Fruit fly (Drosophila melanogaster) whole organism, wandering third instar larva: ENCODE data around the gene Aplip1.
A peak's percentile ranks its signal among the peaks of the same experiment; 100 is the strongest.

Experiments
- Abd-B ChIP-seq: fragments of >200 bp; optimal IDR thresholded peaks from 2 replicates; lab custom pipeline; 2017; ENCODE audit warnings: missing biosample characterization, missing genetic modification characterization
- CG32264 ChIP-seq: fragments of 200-800 bp; sonication (Bioruptor generic); optimal IDR thresholded peaks from 2 replicates; lab custom pipeline; 2016; ENCODE audit warnings: missing biosample characterization, missing genetic modification characterization
- CG9705 ChIP-seq: fragments of 200-800 bp; sonication (Bioruptor generic); optimal IDR thresholded peaks from 2 replicates; lab custom pipeline; 2018; ENCODE audit warnings: missing biosample characterization, mild to moderate bottlenecking, missing genetic modification characterization
- CrebA ChIP-seq: fragments of 200-800 bp; sonication (Bioruptor generic); optimal IDR thresholded peaks from 2 replicates; lab custom pipeline; 2016; ENCODE audit warnings: missing biosample characterization, mild to moderate bottlenecking, missing genetic modification characterization, borderline replicate concordance
- Dif ChIP-seq: fragments of 200-275, 200-300 bp; sonication (Bioruptor generic); optimal IDR thresholded peaks from 2 replicates; lab custom pipeline; 2018; ENCODE audit warnings: missing biosample characterization, missing genetic modification characterization; ENCODE audit not compliant: partially characterized antibody
- GATAd ChIP-seq: sonication (Bioruptor generic); optimal IDR thresholded peaks from 2 replicates; lab custom pipeline; 2016; ENCODE audit warnings: missing biosample characterization, missing genetic modification characterization
- HLH106 ChIP-seq: fragments of 200-800 bp; optimal IDR thresholded peaks from 3 replicates; lab custom pipeline; 2019; ENCODE audit warnings: missing biosample characterization, mild to moderate bottlenecking, missing genetic modification characterization, moderate library complexity
- Hnf4 ChIP-seq: fragments of 200-800 bp; sonication (Bioruptor generic); optimal IDR thresholded peaks from 2 replicates; lab custom pipeline; 2016; ENCODE audit warnings: missing biosample characterization, mild to moderate bottlenecking, missing genetic modification characterization
- Hr78 ChIP-seq: fragments of >200 bp; optimal IDR thresholded peaks from 2 replicates; lab custom pipeline; 2017; ENCODE audit warnings: missing biosample characterization, missing genetic modification characterization
- Hr83 ChIP-seq: fragments of 200-300 bp; sonication (Bioruptor generic); optimal IDR thresholded peaks from 2 replicates; lab custom pipeline; 2016; ENCODE audit warnings: missing biosample characterization, mild to moderate bottlenecking, missing genetic modification characterization, moderate library complexity; ENCODE audit not compliant: poor library complexity, severe bottlenecking
- Jra ChIP-seq: sonication (Bioruptor generic); optimal IDR thresholded peaks from 2 replicates; lab custom pipeline; 2016; ENCODE audit warnings: missing biosample characterization, missing genetic modification characterization
- Myc ChIP-seq: fragments of >200 bp; optimal IDR thresholded peaks from 2 replicates; lab custom pipeline; 2017
- N ChIP-seq: fragments of >200 bp; optimal IDR thresholded peaks from 2 replicates; lab custom pipeline; 2018; ENCODE audit warnings: missing biosample characterization, missing external identifiers, missing genetic modification characterization
- OdsH ChIP-seq: fragments of 200-800 bp; sonication (Bioruptor generic); optimal IDR thresholded peaks from 2 replicates; lab custom pipeline; 2016; ENCODE audit warnings: missing biosample characterization, mild to moderate bottlenecking, missing genetic modification characterization
- Rel ChIP-seq, 2 experiments: fragments of 200-800 bp; sonication (Bioruptor generic) in 1 of 2; optimal IDR thresholded peaks; 2 replicates in 1 of 2; 3 replicates in 1 of 2; lab custom pipeline; 2016 to 2019; ENCODE audit warnings: mild to moderate bottlenecking in 2 of 2, missing biosample characterization in 2 of 2, missing genetic modification characterization in 2 of 2, moderate library complexity in 1 of 2
- Sp1 ChIP-seq: fragments of 200-800 bp; sonication (Bioruptor generic); optimal IDR thresholded peaks from 3 replicates; lab custom pipeline; 2019; ENCODE audit warnings: missing biosample characterization, mild to moderate bottlenecking, missing genetic modification characterization, moderate library complexity
- Vsx2 ChIP-seq: fragments of 200-300, 225-300 bp; sonication (Bioruptor generic); optimal IDR thresholded peaks from 2 replicates; lab custom pipeline; 2018; ENCODE audit warnings: missing biosample characterization, missing genetic modification characterization; ENCODE audit not compliant: partially characterized antibody
- br ChIP-seq: fragments of 200-800 bp; sonication (Bioruptor generic); optimal IDR thresholded peaks from 2 replicates; lab custom pipeline; 2016; ENCODE audit warnings: missing biosample characterization, missing genetic modification characterization
- brk ChIP-seq: fragments of 200-800 bp; sonication (Bioruptor generic); optimal IDR thresholded peaks from 2 replicates; lab custom pipeline; 2016; ENCODE audit warnings: missing biosample characterization, mild to moderate bottlenecking, missing genetic modification characterization
- dl ChIP-seq, 2 experiments: fragments of 175-275, 200-275 bp in 1 of 2; fragments of 200-275 bp in 1 of 2; sonication (Bioruptor generic); optimal IDR thresholded peaks; lab custom pipeline; 2018; ENCODE audit warnings: mild to moderate bottlenecking in 2 of 2, missing biosample characterization in 2 of 2, missing genetic modification characterization in 2 of 2, moderate library complexity in 2 of 2; ENCODE audit not compliant: partially characterized antibody in 2 of 2, insufficient read depth in 1 of 2
- dmrt93B ChIP-seq: fragments of 200-800 bp; sonication (Bioruptor generic); optimal IDR thresholded peaks from 2 replicates; lab custom pipeline; 2018; ENCODE audit warnings: missing biosample characterization, mild to moderate bottlenecking, missing genetic modification characterization
- dsf ChIP-seq: sonication (Bioruptor generic); optimal IDR thresholded peaks from 2 replicates; lab custom pipeline; 2016; ENCODE audit warnings: missing biosample characterization, missing genetic modification characterization, borderline replicate concordance
- ey ChIP-seq: fragments of 200-800 bp; sonication (Bioruptor generic); optimal IDR thresholded peaks from 2 replicates; lab custom pipeline; 2016; ENCODE audit warnings: missing biosample characterization, missing genetic modification characterization
- foxo ChIP-seq, 2 experiments: fragments of 200-800 bp; sonication (Bioruptor generic); optimal IDR thresholded peaks; 2 replicates in 1 of 2; 3 replicates in 1 of 2; lab custom pipeline; 2016 to 2017; ENCODE audit warnings: missing biosample characterization in 2 of 2, missing genetic modification characterization in 2 of 2
- fru ChIP-seq: fragments of 200-800 bp; sonication (Bioruptor generic); optimal IDR thresholded peaks from 3 replicates; lab custom pipeline; 2016; ENCODE audit warnings: missing biosample characterization, mild to moderate bottlenecking, missing genetic modification characterization
- h ChIP-seq: fragments of 200-800 bp; sonication (Bioruptor generic); optimal IDR thresholded peaks from 3 replicates; lab custom pipeline; 2016; ENCODE audit warnings: missing biosample characterization, mild to moderate bottlenecking, missing genetic modification characterization
- lola ChIP-seq: fragments of >200 bp; optimal IDR thresholded peaks from 2 replicates; lab custom pipeline; 2017; ENCODE audit warnings: missing biosample characterization, missing genetic modification characterization
- pan ChIP-seq: fragments of >200 bp; optimal IDR thresholded peaks from 2 replicates; lab custom pipeline; 2017
- psq ChIP-seq: fragments of 200-800 bp; sonication (Bioruptor generic); optimal IDR thresholded peaks from 3 replicates; lab custom pipeline; 2017; ENCODE audit warnings: missing biosample characterization, mild to moderate bottlenecking, missing genetic modification characterization, moderate library complexity
- rgr ChIP-seq: fragments of 200-800 bp; sonication (Bioruptor generic); optimal IDR thresholded peaks from 3 replicates; lab custom pipeline; 2016; ENCODE audit warnings: missing biosample characterization, mild to moderate bottlenecking, missing genetic modification characterization
- sage ChIP-seq: fragments of 200-800 bp; sonication (Bioruptor generic); optimal IDR thresholded peaks from 2 replicates; lab custom pipeline; 2016; ENCODE audit warnings: missing biosample characterization, mild to moderate bottlenecking, missing genetic modification characterization
- sv ChIP-seq: fragments of 200-800 bp; sonication (Bioruptor generic); optimal IDR thresholded peaks from 3 replicates; lab custom pipeline; 2016; ENCODE audit warnings: missing biosample characterization, missing genetic modification characterization
- tai ChIP-seq: sonication (Bioruptor generic); optimal IDR thresholded peaks from 2 replicates; lab custom pipeline; 2016; ENCODE audit warnings: missing biosample characterization, missing genetic modification characterization
- usp ChIP-seq: fragments of >200 bp; optimal IDR thresholded peaks from 2 replicates; lab custom pipeline; 2017; ENCODE audit warnings: missing biosample characterization, missing genetic modification characterization
- woc ChIP-seq: sonication (Bioruptor generic); optimal IDR thresholded peaks from 2 replicates; lab custom pipeline; 2016; ENCODE audit warnings: missing biosample characterization, mild to moderate bottlenecking, missing genetic modification characterization

The Aplip1 gene

dm6 chr3L:1165808-1166207 lies 30.3 kb upstream of the Aplip1 start:
- TF ChIP-seq CG32264 (GFP tag; lab: Kevin White, UChicago) (no peak), sv (GFP tag; lab: Kevin White, UChicago) (no peak), fru (no peak), HLH106 (tag; lab: Kevin White, UChicago) (no peak), Hnf4 (GFP tag; lab: Kevin White, UChicago) (no peak), Myc (no peak), CG9705 (GFP tag; lab: Kevin White, UChicago) (no peak), Sp1 (GFP tag; lab: Kevin White, UChicago) (no peak), N (no peak), rgr (no peak), usp (GFP tag; lab: Kevin White, UChicago) (no peak), Vsx2 (no peak), dmrt93B (GFP tag; lab: Kevin White, UChicago) (no peak), dl (GFP tag; optimal IDR thresholded peaks at IDR 0.05; lab: Kevin White, UChicago; ENCODE audit: insufficient read depth in 1 of 2, partially characterized antibody in 2 of 2) (no peak), pan (lab: Kevin White, UChicago) (no peak), Jra (GFP tag; lab: Kevin White, UChicago) (no peak)

DNA sequence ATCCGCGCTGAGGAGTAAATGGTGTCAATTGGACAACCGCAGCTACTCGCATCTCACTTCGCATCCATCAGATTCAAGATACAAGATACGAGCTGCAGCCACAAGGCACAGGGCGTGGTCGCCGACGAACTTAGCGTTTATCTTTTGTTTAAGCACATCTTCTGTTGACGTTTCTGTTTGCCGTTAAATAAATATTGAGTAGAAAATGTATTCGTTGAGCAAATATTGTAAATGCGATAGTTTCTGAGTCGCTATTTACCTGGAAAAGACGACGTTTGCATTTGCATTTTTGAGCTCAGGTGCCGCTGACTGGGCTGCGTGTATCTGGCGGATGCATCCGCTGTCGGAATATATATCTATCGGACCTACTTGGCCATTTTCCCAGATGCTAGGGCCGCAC lies 29.9 kb upstream of the Aplip1 start:
- no peak for TF ChIP-seq Jra (GFP tag; lab: Kevin White, UChicago)
- TF ChIP-seq sv (GFP tag; lab: Kevin White, UChicago): no peak
- TF ChIP-seq N: no peak
- TF ChIP-seq rgr: no peak
- TF ChIP-seq tai (GFP tag; lab: Kevin White, UChicago): no peak
- no peak for TF ChIP-seq brk
- no peak for TF ChIP-seq fru
- no peak for TF ChIP-seq lola (GFP tag; lab: Kevin White, UChicago)
- TF ChIP-seq Hnf4 (GFP tag; lab: Kevin White, UChicago): no peak
- TF ChIP-seq psq: no peak
- no peak for TF ChIP-seq CG32264 (GFP tag; lab: Kevin White, UChicago)
- no peak for TF ChIP-seq Hr78 (GFP tag; lab: Kevin White, UChicago)
- no peak for TF ChIP-seq br
- no peak for TF ChIP-seq HLH106 (tag; lab: Kevin White, UChicago)
- no peak for TF ChIP-seq Rel (GFP tag; optimal IDR thresholded peaks at IDR 0.05; lab: Kevin White, UChicago)
- no peak for TF ChIP-seq Rel (tag; optimal IDR thresholded peaks at IDR 0.05; lab: Kevin White, UChicago)
- TF ChIP-seq Myc: no peak
- TF ChIP-seq, all 38 proteins: peak for 0

DNA sequence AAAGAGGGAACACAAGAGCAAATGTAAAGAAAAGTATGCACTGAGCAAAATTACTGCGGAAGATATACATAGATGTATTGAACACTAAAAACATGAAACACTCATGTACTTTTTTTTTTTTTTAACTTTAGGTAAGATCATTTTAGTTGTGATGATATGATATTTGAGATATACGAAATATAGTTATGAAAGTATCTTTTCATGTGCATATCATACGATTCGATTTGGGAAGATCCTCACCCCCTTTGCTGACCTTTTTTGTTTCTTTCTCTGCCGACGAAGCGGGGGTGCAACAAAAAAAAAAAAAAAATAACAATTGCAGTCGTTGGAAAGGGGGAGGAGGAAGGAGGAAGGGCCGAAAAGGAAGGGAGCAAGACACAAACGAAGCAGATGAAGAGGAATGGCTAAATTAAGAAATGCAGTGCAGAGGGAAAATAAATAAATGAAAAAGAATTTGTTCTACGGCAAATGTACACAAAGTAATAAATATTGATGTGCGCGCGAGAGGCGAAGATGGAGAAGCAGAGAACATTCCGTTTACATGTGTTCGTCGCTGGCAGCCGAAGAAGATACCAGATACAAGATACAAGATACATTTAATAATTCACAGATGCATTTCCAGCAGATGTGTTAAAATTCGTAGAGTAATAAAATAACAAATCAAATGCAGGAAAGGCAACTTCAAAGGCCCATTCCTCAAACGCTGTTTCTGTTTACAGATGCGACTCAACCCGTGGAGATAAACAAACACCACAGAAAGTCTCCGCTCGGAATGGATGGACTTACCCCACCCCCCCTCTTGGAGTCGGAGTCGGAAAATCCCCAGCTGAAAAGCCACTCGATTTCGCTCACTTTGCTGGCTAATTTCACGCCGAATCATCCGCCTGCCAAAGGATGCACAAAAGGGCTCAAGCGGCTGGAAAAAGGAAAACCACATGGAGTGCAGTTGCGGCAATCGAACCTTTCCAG lies 28.9 kb upstream of the Aplip1 start:
- no peak for TF ChIP-seq sv (GFP tag; lab: Kevin White, UChicago)
- TF ChIP-seq Sp1 (GFP tag; lab: Kevin White, UChicago): no peak
- peak; percentile 9 for TF ChIP-seq rgr
- TF ChIP-seq Rel (GFP tag; optimal IDR thresholded peaks at IDR 0.05; lab: Kevin White, UChicago): no peak
- no peak for TF ChIP-seq Rel (tag; optimal IDR thresholded peaks at IDR 0.05; lab: Kevin White, UChicago)
- TF ChIP-seq psq: peak; percentile 80
- TF ChIP-seq lola (GFP tag; lab: Kevin White, UChicago): no peak
- no peak for TF ChIP-seq sage (GFP tag; lab: Kevin White, UChicago)
- TF ChIP-seq Hnf4 (GFP tag; lab: Kevin White, UChicago): peak; percentile 6
- no peak for TF ChIP-seq dl (GFP tag; optimal IDR thresholded peaks at IDR 0.05; lab: Kevin White, UChicago; ENCODE audit: insufficient read depth in 1 of 2, partially characterized antibody in 2 of 2)
- TF ChIP-seq Hr78 (GFP tag; lab: Kevin White, UChicago): no peak
- TF ChIP-seq ey (GFP tag; lab: Kevin White, UChicago): peak; percentile 5
- no peak for TF ChIP-seq Jra (GFP tag; lab: Kevin White, UChicago)
- no peak for TF ChIP-seq pan (lab: Kevin White, UChicago)
- TF ChIP-seq brk: no peak
- TF ChIP-seq N: no peak
- TF ChIP-seq Hr83 (GFP tag; lab: Kevin White, UChicago): no peak
- TF ChIP-seq OdsH (GFP tag; lab: Kevin White, UChicago): peak; percentile 18
- TF ChIP-seq br: no peak
- TF ChIP-seq HLH106 (tag; lab: Kevin White, UChicago): no peak
- TF ChIP-seq Vsx2: no peak
- no peak for TF ChIP-seq Dif (GFP tag; lab: Kevin White, UChicago)
- TF ChIP-seq foxo (GFP tag; optimal IDR thresholded peaks at IDR 0.05; lab: Kevin White, UChicago): peak in 1 of 2 experiments; percentile 11
- peak; percentile 19 for TF ChIP-seq woc (GFP tag; lab: Kevin White, UChicago)
- peak; percentile 39 for TF ChIP-seq fru
- TF ChIP-seq CrebA: no peak
- no peak for TF ChIP-seq dmrt93B (GFP tag; lab: Kevin White, UChicago)
- TF ChIP-seq h (GFP tag; lab: Kevin White, UChicago): peak; percentile 19
- no peak for TF ChIP-seq GATAd
- TF ChIP-seq dsf (GFP tag; lab: Kevin White, UChicago): no peak
- TF ChIP-seq Abd-B (GFP tag; lab: Kevin White, UChicago): no peak
- TF ChIP-seq CG32264 (GFP tag; lab: Kevin White, UChicago): no peak
